Worm (Caenorhabditis elegans) whole organism, L3 larva: ENCODE data around the gene hel-1.

Source experiments
- R02D3.7 ChIP-seq: fragments of 150-350 bp; optimal IDR thresholded peaks from 2 replicates; lab custom pipeline; 2014; ENCODE audit warnings: missing biosample characterization, missing genetic modification characterization
- ZK546.5 ChIP-seq: sonication (generic microtip); optimal IDR thresholded peaks from 2 replicates; lab custom pipeline; 2017; ENCODE audit warnings: missing biosample characterization, missing genetic modification characterization
- aly-2 ChIP-seq: fragments of 150-350 bp; optimal IDR thresholded peaks from 2 replicates; lab custom pipeline; 2014; ENCODE audit warnings: missing biosample characterization, missing genetic modification characterization
- ama-1 ChIP-seq: fragments of 150-350 bp; optimal IDR thresholded peaks from 2 replicates; lab custom pipeline; 2018
- ceh-16 ChIP-seq: sonication (generic microtip); optimal IDR thresholded peaks from 2 replicates; lab custom pipeline; 2017; ENCODE audit warnings: missing biosample characterization, missing genetic modification characterization
- ceh-28 ChIP-seq: fragments of 150-350 bp; optimal IDR thresholded peaks from 2 replicates; lab custom pipeline; 2014; ENCODE audit warnings: missing biosample characterization, missing genetic modification reagents, missing genetic modification characterization
- ceh-82 ChIP-seq: fragments of 150-350 bp; optimal IDR thresholded peaks from 2 replicates; lab custom pipeline; 2014; ENCODE audit warnings: missing biosample characterization, missing genetic modification characterization
- ceh-9 ChIP-seq: sonication (generic microtip); optimal IDR thresholded peaks from 2 replicates; lab custom pipeline; 2018; ENCODE audit warnings: missing biosample characterization, missing genetic modification characterization
- daf-12 ChIP-seq: fragments of 150-350 bp; optimal IDR thresholded peaks from 2 replicates; lab custom pipeline; 2014; ENCODE audit warnings: missing biosample characterization, missing genetic modification reagents, missing genetic modification characterization
- egl-27 ChIP-seq: sonication (generic microtip); optimal IDR thresholded peaks from 4 replicates; lab custom pipeline; 2017; ENCODE audit warnings: missing biosample characterization, missing genetic modification reagents, missing genetic modification characterization
- egl-5 ChIP-seq: fragments of 150-350 bp; optimal IDR thresholded peaks from 2 replicates; lab custom pipeline; 2017; ENCODE audit warnings: missing biosample characterization, missing genetic modification reagents, missing genetic modification characterization, inconsistent platforms
- elt-1 ChIP-seq: fragments of 150-350 bp; optimal IDR thresholded peaks from 2 replicates; lab custom pipeline; 2014; ENCODE audit warnings: missing biosample characterization, missing genetic modification characterization
- elt-2 ChIP-seq: sonication (generic microtip); optimal IDR thresholded peaks from 2 replicates; lab custom pipeline; 2016; ENCODE audit warnings: missing genetic modification reagents, mild to moderate bottlenecking, missing genetic modification characterization, missing compliant biosample characterization
- elt-3 ChIP-seq, 3 experiments: fragments of 150-350 bp in 1 of 3; sonication (generic microtip) in 2 of 3; optimal IDR thresholded peaks; 2 replicates in 2 of 3; 4 replicates in 1 of 3; lab custom pipeline; 2014 to 2017; ENCODE audit warnings: missing biosample characterization in 3 of 3, missing genetic modification characterization in 3 of 3
- eor-1 ChIP-seq, 2 experiments: fragments of 150-350 bp; optimal IDR thresholded peaks; 2 replicates each; lab custom pipeline; 2014 to 2018; ENCODE audit warnings: missing biosample characterization in 2 of 2, missing genetic modification characterization in 2 of 2
- fkh-10 ChIP-seq: sonication (generic microtip); optimal IDR thresholded peaks from 2 replicates; lab custom pipeline; 2017; ENCODE audit warnings: missing biosample characterization, missing genetic modification reagents, missing genetic modification characterization
- fkh-2 ChIP-seq: fragments of 150-350 bp; optimal IDR thresholded peaks from 2 replicates; lab custom pipeline; 2014; ENCODE audit warnings: missing biosample characterization, missing genetic modification reagents, missing genetic modification characterization
- fos-1 ChIP-seq: fragments of 150-350 bp; optimal IDR thresholded peaks from 2 replicates; lab custom pipeline; 2014; ENCODE audit warnings: missing biosample characterization, missing genetic modification characterization
- hmg-11 ChIP-seq: sonication (generic microtip); optimal IDR thresholded peaks from 2 replicates; lab custom pipeline; 2016; ENCODE audit warnings: missing genetic modification characterization, missing compliant biosample characterization
- jun-1 ChIP-seq: fragments of 150-350 bp; optimal IDR thresholded peaks from 2 replicates; lab custom pipeline; 2014; ENCODE audit warnings: missing biosample characterization, missing genetic modification reagents, missing genetic modification characterization
- lin-15B ChIP-seq: fragments of 150-350 bp; optimal IDR thresholded peaks from 2 replicates; lab custom pipeline; 2014; ENCODE audit warnings: missing biosample characterization, missing genetic modification characterization
- lin-39 ChIP-seq: fragments of 150-350 bp; optimal IDR thresholded peaks from 2 replicates; lab custom pipeline; 2018; ENCODE audit warnings: missing biosample characterization, missing genetic modification reagents, missing genetic modification characterization
- lsy-12 ChIP-seq: sonication (generic microtip); optimal IDR thresholded peaks from 2 replicates; lab custom pipeline; 2016; ENCODE audit warnings: mild to moderate bottlenecking, missing genetic modification characterization, missing compliant biosample characterization
- mdl-1 ChIP-seq: fragments of 150-350 bp; optimal IDR thresholded peaks from 2 replicates; lab custom pipeline; 2014; ENCODE audit warnings: missing biosample characterization, missing genetic modification characterization
- mml-1 ChIP-seq: fragments of 150-350 bp; sonication (generic microtip); optimal IDR thresholded peaks from 3 replicates; lab custom pipeline; 2014; ENCODE audit warnings: missing biosample characterization, missing genetic modification characterization
- nfya-1 ChIP-seq: sonication (generic microtip); optimal IDR thresholded peaks from 2 replicates; lab custom pipeline; 2017; ENCODE audit warnings: missing genetic modification characterization, mild to moderate bottlenecking, missing compliant biosample characterization, antibody characterized with exemption, moderate library complexity; ENCODE audit not compliant: insufficient read depth
- nhr-11 ChIP-seq: fragments of 150-350 bp; optimal IDR thresholded peaks from 2 replicates; lab custom pipeline; 2014; ENCODE audit warnings: missing biosample characterization, missing genetic modification characterization
- nhr-12 ChIP-seq: fragments of 150-350 bp; optimal IDR thresholded peaks from 2 replicates; lab custom pipeline; 2014; ENCODE audit warnings: missing biosample characterization, missing genetic modification characterization
- nhr-23 ChIP-seq: fragments of 150-350 bp; optimal IDR thresholded peaks from 2 replicates; lab custom pipeline; 2014; ENCODE audit warnings: missing biosample characterization, missing genetic modification reagents, missing genetic modification characterization
- nhr-237 ChIP-seq: fragments of 150-350 bp; optimal IDR thresholded peaks from 2 replicates; lab custom pipeline; 2014; ENCODE audit warnings: missing biosample characterization, missing genetic modification characterization
- nhr-25 ChIP-seq: sonication (generic microtip); optimal IDR thresholded peaks from 2 replicates; lab custom pipeline; 2017; ENCODE audit warnings: missing biosample characterization, missing genetic modification characterization
- nhr-28 ChIP-seq: fragments of 150-350 bp; optimal IDR thresholded peaks from 2 replicates; lab custom pipeline; 2014; ENCODE audit warnings: missing biosample characterization, missing genetic modification characterization
- nhr-43 ChIP-seq: sonication (generic microtip); optimal IDR thresholded peaks from 2 replicates; lab custom pipeline; 2016; ENCODE audit warnings: mild to moderate bottlenecking, missing genetic modification characterization, missing compliant biosample characterization; ENCODE audit not compliant: poor library complexity, severe bottlenecking
- nhr-67 ChIP-seq: fragments of 150-350 bp; optimal IDR thresholded peaks from 2 replicates; lab custom pipeline; 2014; ENCODE audit warnings: missing biosample characterization, missing genetic modification characterization
- nhr-76 ChIP-seq: fragments of 150-350 bp; sonication (generic microtip); optimal IDR thresholded peaks from 5 replicates; lab custom pipeline; 2014; ENCODE audit warnings: missing biosample characterization, missing genetic modification characterization
- nhr-77 ChIP-seq: fragments of 150-350 bp; optimal IDR thresholded peaks from 2 replicates; lab custom pipeline; 2014; ENCODE audit warnings: missing biosample characterization, missing genetic modification characterization
- pha-4 ChIP-seq: fragments of 150-350 bp; optimal IDR thresholded peaks from 2 replicates; lab custom pipeline; 2014; ENCODE audit warnings: missing biosample characterization, missing genetic modification reagents, missing genetic modification characterization
- pqm-1 ChIP-seq: fragments of 150-350 bp; optimal IDR thresholded peaks from 2 replicates; lab custom pipeline; 2017; ENCODE audit warnings: missing biosample characterization, missing genetic modification characterization, inconsistent platforms
- sea-2 ChIP-seq: fragments of 150-350 bp; sonication (generic microtip); optimal IDR thresholded peaks from 4 replicates; lab custom pipeline; 2014; ENCODE audit warnings: missing biosample characterization, missing genetic modification reagents, missing genetic modification characterization
- skn-1 ChIP-seq: fragments of 150-350 bp; optimal IDR thresholded peaks from 2 replicates; lab custom pipeline; 2014; ENCODE audit warnings: missing biosample characterization, missing genetic modification characterization
- snpc-4 ChIP-seq: fragments of 150-350 bp; optimal IDR thresholded peaks from 2 replicates; lab custom pipeline; 2014; ENCODE audit warnings: missing biosample characterization, missing genetic modification characterization
- tbx-2 ChIP-seq: sonication (generic microtip); optimal IDR thresholded peaks from 2 replicates; lab custom pipeline; 2016; ENCODE audit warnings: mild to moderate bottlenecking, missing genetic modification characterization, missing compliant biosample characterization
- unc-39 ChIP-seq: sonication (generic microtip); optimal IDR thresholded peaks from 4 replicates; lab custom pipeline; 2017; ENCODE audit warnings: missing biosample characterization, missing genetic modification characterization
- unc-62 ChIP-seq: fragments of 150-350 bp; sonication (generic microtip); optimal IDR thresholded peaks from 4 replicates; lab custom pipeline; 2014; ENCODE audit warnings: missing biosample characterization, missing genetic modification reagents, missing genetic modification characterization
- zag-1 ChIP-seq: fragments of 150-350 bp; optimal IDR thresholded peaks from 2 replicates; lab custom pipeline; 2014; ENCODE audit warnings: missing biosample characterization, missing genetic modification characterization
- ztf-11 ChIP-seq: fragments of 150-350 bp; optimal IDR thresholded peaks from 2 replicates; lab custom pipeline; 2014; ENCODE audit warnings: missing biosample characterization, missing genetic modification characterization
- ztf-4 ChIP-seq: fragments of 150-350 bp; optimal IDR thresholded peaks from 2 replicates; lab custom pipeline; 2014; ENCODE audit warnings: missing biosample characterization, missing genetic modification characterization

hel-1 gene

ce11 chrII:8328820-8329339 is at the start of gene hel-1:
hel-1 (minus strand) TSS chrII:8328870.
- TF ChIP-seq hmg-11 (tag; lab: Kevin White, UChicago): no peak
- TF ChIP-seq egl-27 (tag; lab: Kevin White, UChicago): no peak
- no peak for TF ChIP-seq elt-1 (tag; lab: Kevin White, UChicago)
- TF ChIP-seq mml-1 (tag; lab: Kevin White, UChicago): no peak
- TF ChIP-seq eor-1 (tag; optimal IDR thresholded peaks at IDR 0.05; lab: Kevin White, UChicago): no peak
- TF ChIP-seq fos-1 (tag; lab: Kevin White, UChicago): no peak
- no peak for TF ChIP-seq tbx-2
- peak; percentile 99 for TF ChIP-seq egl-5 (tag; lab: Kevin White, UChicago)
- peak; percentile 43 for TF ChIP-seq ama-1 (lab: Kevin White, UChicago)
- no peak for TF ChIP-seq fkh-10 (GFP tag; lab: Kevin White, UChicago)
- no peak for TF ChIP-seq fkh-2
- no peak for TF ChIP-seq zag-1 (tag; lab: Kevin White, UChicago)
- TF ChIP-seq lsy-12: no peak
- TF ChIP-seq pha-4 (tag; lab: Kevin White, UChicago): peak; percentile 96
- no peak for TF ChIP-seq aly-2
- TF ChIP-seq ceh-28 (tag; lab: Kevin White, UChicago): peak; percentile 24
- no peak for TF ChIP-seq nhr-237 (tag; lab: Kevin White, UChicago)
- TF ChIP-seq ZK546.5 (tag; lab: Kevin White, UChicago): no peak
- no peak for TF ChIP-seq nhr-11
- peak; percentile 100 for TF ChIP-seq lin-39 (tag; lab: Kevin White, UChicago)
- TF ChIP-seq ceh-82 (tag; lab: Kevin White, UChicago): no peak
- TF ChIP-seq pqm-1 (tag; lab: Kevin White, UChicago): peak; percentile 8
- no peak for TF ChIP-seq ceh-9
- TF ChIP-seq mdl-1 (tag; lab: Kevin White, UChicago): no peak
- no peak for TF ChIP-seq jun-1 (tag; lab: Kevin White, UChicago)
- TF ChIP-seq nhr-25 (tag; lab: Kevin White, UChicago): peak; percentile 86
- TF ChIP-seq unc-39: no peak
- no peak for TF ChIP-seq nhr-67 (tag; lab: Kevin White, UChicago)
- TF ChIP-seq ceh-16 (tag; lab: Kevin White, UChicago): no peak
- TF ChIP-seq nhr-77 (tag; lab: Kevin White, UChicago): no peak
- TF ChIP-seq nhr-76 (tag; lab: Kevin White, UChicago): no peak
- no peak for TF ChIP-seq ztf-4 (tag; lab: Kevin White, UChicago)
- no peak for TF ChIP-seq daf-12 (tag; lab: Kevin White, UChicago)
- TF ChIP-seq nhr-28 (tag; lab: Kevin White, UChicago): no peak
- TF ChIP-seq nhr-43 (tag; lab: Kevin White, UChicago): no peak
- no peak for TF ChIP-seq sea-2 (GFP tag; lab: Kevin White, UChicago)
- TF ChIP-seq nhr-23 (tag; lab: Kevin White, UChicago): peak; percentile 77
- no peak for TF ChIP-seq ztf-11
- TF ChIP-seq elt-2 (tag; lab: Kevin White, UChicago): peak; percentile 42
- peak; percentile 90 for TF ChIP-seq lin-15B (tag; lab: Kevin White, UChicago)
- peak; percentile 92 for TF ChIP-seq nfya-1
- TF ChIP-seq skn-1 (tag; lab: Kevin White, UChicago): peak; percentile 25
- peak; percentile 62 for TF ChIP-seq R02D3.7 (tag; lab: Kevin White, UChicago)
- no peak for TF ChIP-seq nhr-12 (tag; lab: Kevin White, UChicago)
- no peak for TF ChIP-seq unc-62 (GFP tag; lab: Kevin White, UChicago)
- peak; percentile 42 for TF ChIP-seq snpc-4 (tag; lab: Kevin White, UChicago)
- TF ChIP-seq elt-3 (tag; optimal IDR thresholded peaks at IDR 0.05; lab: Kevin White, UChicago): no peak
